Fruit fly (Drosophila melanogaster): ENCODE measurements around the gene CG11438.

CG11438 gene

dm6 chr3L:22471586-22472291, 6.3 kb downstream of the CG11438 start (continued):
- TF ChIP-seq Asciz (GFP tag; optimal IDR thresholded peaks at IDR 0.05) (peak; percentile 21), CG34376 (GFP tag; optimal IDR thresholded peaks at IDR 0.05) (peak; percentile 2), slou (GFP tag; optimal IDR thresholded peaks at IDR 0.05) (no peak), Ets65A (GFP tag) (peak; percentile 46), B-H2 (GFP tag; optimal IDR thresholded peaks at IDR 0.05) (peak; percentile 36), NK7.1 (GFP tag; optimal IDR thresholded peaks at IDR 0.05) (no peak), CG31441 (GFP tag; IDR thresholded peaks at IDR 0.05) (peak; percentile 52), ssp (GFP tag; IDR thresholded peaks at IDR 0.05) (0 out of 2 replicates have a peak, but pooled peaks have one; percentile 14), sd (tag; optimal IDR thresholded peaks at IDR 0.05) (peak; percentile 29), CG13894 (tag; optimal IDR thresholded peaks at IDR 0.05) (peak; percentile 27), CG2678 (tag; optimal IDR thresholded peaks at IDR 0.05) (peak; percentile 81), fd64A (GFP tag; optimal IDR thresholded peaks at IDR 0.05) (no peak), CG6765 (GFP tag; optimal IDR thresholded peaks at IDR 0.05) (peak; percentile 67), Deaf1 (tag; optimal IDR thresholded peaks at IDR 0.05) (peak; percentile 27), nerfin-2 (GFP tag; IDR thresholded peaks at IDR 0.05; ENCODE audit: partially characterized antibody) (no peak), yki (optimal IDR thresholded peaks at IDR 0.05) (no peak), ems (GFP tag; optimal IDR thresholded peaks at IDR 0.05) (no peak), CG6854 (GFP tag; optimal IDR thresholded peaks at IDR 0.05) (peak; percentile 45), Rfx (GFP tag; IDR thresholded peaks at IDR 0.05) (peak; percentile 73), chn (GFP tag; optimal IDR thresholded peaks at IDR 0.05) (no peak)

- no peak for TF ChIP-seq CG14860 (GFP tag; IDR thresholded peaks at IDR 0.05; ENCODE audit: partially characterized antibody)
- TF ChIP-seq CG12155 (GFP tag; optimal IDR thresholded peaks at IDR 0.05): no peak
- no peak for TF ChIP-seq Antp (GFP tag; optimal IDR thresholded peaks at IDR 0.05)
- peak; percentile 53 for TF ChIP-seq CG34376 (GFP tag; optimal IDR thresholded peaks at IDR 0.05)
- TF ChIP-seq nerfin-1 (tag; optimal IDR thresholded peaks at IDR 0.05): no peak
- TF ChIP-seq CG11247 (GFP tag; IDR thresholded peaks at IDR 0.05): no peak
- peak; percentile 38 for TF ChIP-seq sd (tag; optimal IDR thresholded peaks at IDR 0.05)
- no peak for TF ChIP-seq Lhr (GFP tag; optimal IDR thresholded peaks at IDR 0.05)
- no peak for TF ChIP-seq run (tag; optimal IDR thresholded peaks at IDR 0.05)
- TF ChIP-seq cwo (GFP tag; optimal IDR thresholded peaks at IDR 0.05): peak; percentile 98
- no peak for TF ChIP-seq CG13424 (tag; optimal IDR thresholded peaks at IDR 0.05)
- peak in 1 of 2 experiments; percentile 70 for TF ChIP-seq Hr78 (GFP tag; optimal IDR thresholded peaks at IDR 0.05)
- no peak for TF ChIP-seq CG6689 (GFP tag; IDR thresholded peaks at IDR 0.05)
- no peak for TF ChIP-seq odd (GFP tag; optimal IDR thresholded peaks at IDR 0.05)
- TF ChIP-seq GATAe (GFP tag; conservative IDR thresholded peaks at IDR 0.05): no peak
Measured at dm6 chr3L:22474081-22474845, 8.8 kb downstream of the CG11438 start, which contains the start of gene CG11425. CG11425 (plus strand) TSS chr3L:22474795.

DNA sequence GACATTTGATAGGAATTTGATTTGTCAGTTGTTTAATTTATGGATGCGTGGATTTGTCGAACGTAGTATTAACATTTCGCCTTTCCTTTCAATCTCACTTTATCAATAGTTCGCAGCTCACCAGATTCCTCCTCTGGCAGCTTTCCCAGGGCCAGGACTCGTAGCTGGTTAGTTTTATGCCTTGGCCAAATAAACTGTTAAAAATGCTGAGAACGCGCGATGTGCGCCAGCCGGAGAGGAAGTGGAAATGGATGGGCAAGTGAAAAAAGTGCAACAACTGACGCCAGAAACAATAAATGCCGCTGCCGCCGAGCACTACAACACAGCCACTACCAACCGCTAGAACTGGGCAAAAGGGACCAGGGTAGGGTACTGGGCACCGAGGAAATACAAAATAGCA, 18.0 kb downstream of the CG11438 start:
- TF ChIP-seq Ets65A (GFP tag) (peak; percentile 93), C15 (GFP tag; IDR thresholded peaks at IDR 0.05) (no peak)
